Fruit fly (Drosophila melanogaster) whole organism, embryonic: ENCODE data around the gene CG18081.

ENCODE experiments used
- Aef1 ChIP-seq: fragments of 200-800 bp; sonication (Bioruptor generic); IDR thresholded peaks from 3 replicates; pipeline ENCODE4 v1.3.6; 2022; ENCODE audit warnings: missing biosample characterization, missing genetic modification characterization
- CG12155 ChIP-seq: fragments of 200-800 bp; sonication (Bioruptor generic); optimal IDR thresholded peaks from 3 replicates; lab custom pipeline; 2016; ENCODE audit warnings: missing biosample characterization, missing genetic modification characterization
- CG12659 ChIP-seq: fragments of 200-800 bp; sonication (Bioruptor generic); optimal IDR thresholded peaks from 3 replicates; lab custom pipeline; 2017; ENCODE audit warnings: mild to moderate bottlenecking, missing biosample characterization, missing genetic modification reagents, missing genetic modification characterization
- CG13624 ChIP-seq: fragments of 200-800 bp; sonication (Bioruptor generic); optimal IDR thresholded peaks from 2 replicates; lab custom pipeline; 2016; ENCODE audit warnings: missing biosample characterization, missing genetic modification characterization
- CG13894 ChIP-seq: fragments of 200-800 bp; sonication (Bioruptor generic); optimal IDR thresholded peaks from 3 replicates; lab custom pipeline; 2018; ENCODE audit warnings: missing biosample characterization, mild to moderate bottlenecking, missing genetic modification characterization, moderate library complexity
- CG14667 ChIP-seq: fragments of 200-800 bp; sonication (Bioruptor generic); IDR thresholded peaks from 2 replicates; pipeline ENCODE4 v1.3.6; 2022; ENCODE audit warnings: missing biosample characterization, missing genetic modification characterization
- CG16815 ChIP-seq: fragments of 200-800 bp; sonication (Bioruptor generic); optimal IDR thresholded peaks from 3 replicates; lab custom pipeline; 2017; ENCODE audit warnings: missing biosample characterization, mild to moderate bottlenecking, missing genetic modification characterization
- CG17359 ChIP-seq: fragments of 200-800 bp; sonication (Bioruptor generic); optimal IDR thresholded peaks from 3 replicates; lab custom pipeline; 2018; ENCODE audit warnings: missing biosample characterization, mild to moderate bottlenecking, missing genetic modification characterization, moderate library complexity
- CG2875 ChIP-seq: fragments of 200-800 bp; sonication (Bioruptor generic); optimal IDR thresholded peaks from 2 replicates; lab custom pipeline; 2017; ENCODE audit warnings: missing biosample characterization, mild to moderate bottlenecking, missing genetic modification characterization, missing genetic modification reagents
- CG33213 ChIP-seq: fragments of 200-800 bp; sonication (Bioruptor generic); optimal IDR thresholded peaks from 3 replicates; lab custom pipeline; 2016; ENCODE audit warnings: missing biosample characterization, missing genetic modification characterization
- CG34376 ChIP-seq: fragments of 200-800 bp; sonication (Bioruptor generic); optimal IDR thresholded peaks from 2 replicates; lab custom pipeline; 2018; ENCODE audit warnings: missing biosample characterization, mild to moderate bottlenecking, missing genetic modification characterization
- CG4707 ChIP-seq: fragments of 200-800 bp; sonication (Bioruptor generic); optimal IDR thresholded peaks from 2 replicates; lab custom pipeline; 2018; ENCODE audit warnings: missing biosample characterization, mild to moderate bottlenecking, missing genetic modification characterization, moderate library complexity
- CG5180 ChIP-seq: fragments of 200-800 bp; sonication (Bioruptor generic); optimal IDR thresholded peaks from 3 replicates; lab custom pipeline; 2017; ENCODE audit warnings: missing biosample characterization, missing genetic modification characterization, mild to moderate bottlenecking, moderate library complexity, missing genetic modification reagents
- CG5245 ChIP-seq: fragments of 200-800 bp; sonication (Bioruptor generic); optimal IDR thresholded peaks from 3 replicates; lab custom pipeline; 2016; ENCODE audit warnings: missing biosample characterization, missing genetic modification characterization
- CG6765 ChIP-seq: fragments of 200-800 bp; sonication (Bioruptor generic); optimal IDR thresholded peaks from 3 replicates; lab custom pipeline; 2017; ENCODE audit warnings: missing biosample characterization, mild to moderate bottlenecking, missing genetic modification characterization
- CG7372 ChIP-seq: fragments of 200-800 bp; sonication (Bioruptor generic); IDR thresholded peaks from 2 replicates; pipeline ENCODE4 v1.3.6; 2022; ENCODE audit warnings: missing biosample characterization, missing genetic modification characterization
- CG8290 ChIP-seq, 3 experiments: fragments of 200-800 bp; sonication (Bioruptor generic); optimal IDR thresholded peaks; 2 replicates each; lab custom pipeline; 2016 to 2019; ENCODE audit warnings: missing biosample characterization in 3 of 3, missing genetic modification characterization in 3 of 3, mild to moderate bottlenecking in 2 of 3, moderate library complexity in 1 of 3
- CoRest ChIP-seq: fragments of 200-800 bp; sonication (Bioruptor generic); optimal IDR thresholded peaks from 3 replicates; lab custom pipeline; 2018; ENCODE audit warnings: missing biosample characterization, mild to moderate bottlenecking, missing genetic modification characterization, moderate library complexity
- Deaf1 ChIP-seq: fragments of 200-800 bp; optimal IDR thresholded peaks from 3 replicates; lab custom pipeline; 2019; ENCODE audit warnings: missing biosample characterization, mild to moderate bottlenecking, missing genetic modification characterization, moderate library complexity
- Dip3 ChIP-seq: fragments of 200-800 bp; sonication (Bioruptor generic); optimal IDR thresholded peaks from 3 replicates; lab custom pipeline; 2016; ENCODE audit warnings: missing biosample characterization, missing genetic modification characterization
- HLH4C ChIP-seq: fragments of 200-800 bp; sonication (Bioruptor generic); IDR thresholded peaks from 3 replicates; pipeline ENCODE4 v1.3.6; 2022; ENCODE audit warnings: missing biosample characterization, missing genetic modification characterization; ENCODE audit not compliant: partially characterized antibody
- Hmx ChIP-seq: fragments of 200-800 bp; sonication (Bioruptor generic); optimal IDR thresholded peaks from 2 replicates; lab custom pipeline; 2016; ENCODE audit warnings: missing biosample characterization, missing genetic modification characterization
- Hsf ChIP-seq: fragments of 200-800 bp; sonication (Bioruptor generic); optimal IDR thresholded peaks from 3 replicates; lab custom pipeline; 2016; ENCODE audit warnings: missing biosample characterization, missing genetic modification characterization
- Nf-YA ChIP-seq: fragments of 200-800 bp; sonication (Bioruptor generic); IDR thresholded peaks from 2 replicates; pipeline ENCODE4 v1.3.6; 2022; ENCODE audit warnings: missing biosample characterization, missing genetic modification characterization
- Nf-YB ChIP-seq: fragments of 200-800 bp; sonication (Bioruptor generic); optimal IDR thresholded peaks from 3 replicates; lab custom pipeline; 2019; ENCODE audit warnings: missing biosample characterization, mild to moderate bottlenecking, missing genetic modification characterization, moderate library complexity
- Stat92E ChIP-seq, 3 experiments: fragments of >200 bp in 2 of 3; fragments of 200-800 bp in 1 of 3; sonication (Bioruptor generic) in 1 of 3; optimal IDR thresholded peaks; 2 replicates each; lab custom pipeline; 2017 to 2019; ENCODE audit warnings: missing biosample characterization in 3 of 3, missing genetic modification characterization in 3 of 3, mild to moderate bottlenecking in 1 of 3, moderate library complexity in 1 of 3
- Tbp ChIP-seq: fragments of >200 bp; optimal IDR thresholded peaks from 2 replicates; lab custom pipeline; 2018; ENCODE audit warnings: missing biosample characterization, missing genetic modification characterization
- Usf ChIP-seq: fragments of 200-800 bp; sonication (Bioruptor generic); optimal IDR thresholded peaks from 2 replicates; lab custom pipeline; 2017; ENCODE audit warnings: missing genotype, missing biosample characterization, missing genetic modification characterization
- ab ChIP-seq: fragments of 200-800 bp; sonication (Bioruptor generic); optimal IDR thresholded peaks from 2 replicates; lab custom pipeline; 2016; ENCODE audit warnings: missing biosample characterization, missing genetic modification characterization
- ato ChIP-seq: fragments of 200-800 bp; sonication (Bioruptor generic); IDR thresholded peaks from 2 replicates; pipeline ENCODE4 v1.3.6; 2022; ENCODE audit warnings: missing biosample characterization, missing genetic modification characterization; ENCODE audit not compliant: partially characterized antibody
- br ChIP-seq: fragments of >200 bp; optimal IDR thresholded peaks from 2 replicates; lab custom pipeline; 2017
- cas ChIP-seq: fragments of 200-800 bp; sonication (Bioruptor generic); IDR thresholded peaks from 2 replicates; pipeline ENCODE4 v1.3.6; 2022; ENCODE audit warnings: missing biosample characterization, missing genetic modification characterization
- crol ChIP-seq: fragments of 200-800 bp; sonication (Bioruptor generic); IDR thresholded peaks from 2 replicates; pipeline ENCODE4 v1.3.6; 2022; ENCODE audit warnings: missing biosample characterization, missing genetic modification characterization
- ewg ChIP-seq: fragments of 200-800 bp; sonication (Bioruptor generic); optimal IDR thresholded peaks from 3 replicates; lab custom pipeline; 2017; ENCODE audit warnings: mild to moderate bottlenecking, missing biosample characterization, missing genetic modification reagents, missing genetic modification characterization
- ftz-f1 ChIP-seq: fragments of 200-800 bp; sonication (Bioruptor generic); optimal IDR thresholded peaks from 2 replicates; lab custom pipeline; 2016; ENCODE audit warnings: missing biosample characterization, missing genetic modification characterization
- gt ChIP-seq: fragments of 200-800 bp; sonication (Bioruptor generic); IDR thresholded peaks from 2 replicates; pipeline ENCODE4 v1.3.6; 2022; ENCODE audit warnings: missing biosample characterization, missing genetic modification characterization
- ken ChIP-seq: fragments of 200-800 bp; sonication (Bioruptor generic); IDR thresholded peaks from 3 replicates; pipeline ENCODE4 v1.3.6; 2022; ENCODE audit warnings: missing biosample characterization, missing genetic modification characterization
- kni ChIP-seq: fragments of 200-800 bp; sonication (Bioruptor generic); optimal IDR thresholded peaks from 3 replicates; lab custom pipeline; 2017; ENCODE audit warnings: mild to moderate bottlenecking, missing biosample characterization, missing genetic modification reagents, missing genetic modification characterization
- lbe ChIP-seq: fragments of 200-800 bp; sonication (Bioruptor generic); optimal IDR thresholded peaks from 2 replicates; lab custom pipeline; 2016; ENCODE audit warnings: missing biosample characterization, mild to moderate bottlenecking, missing genetic modification characterization
- luna ChIP-seq: fragments of 200-800 bp; sonication (Bioruptor generic); optimal IDR thresholded peaks from 2 replicates; lab custom pipeline; 2016; ENCODE audit warnings: missing biosample characterization, missing genetic modification characterization
- pb ChIP-seq: fragments of 200-800 bp; sonication (Bioruptor generic); optimal IDR thresholded peaks from 3 replicates; lab custom pipeline; 2016; ENCODE audit warnings: missing biosample characterization, missing genetic modification characterization
- pfk ChIP-seq: fragments of 200-800 bp; sonication (Bioruptor generic); optimal IDR thresholded peaks from 2 replicates; lab custom pipeline; 2018; ENCODE audit warnings: missing biosample characterization, mild to moderate bottlenecking, missing genetic modification characterization, moderate library complexity
- pita ChIP-seq: fragments of 200-800 bp; sonication (Bioruptor generic); optimal IDR thresholded peaks from 2 replicates; lab custom pipeline; 2017; ENCODE audit warnings: missing biosample characterization, mild to moderate bottlenecking, missing genetic modification characterization
- repo ChIP-seq: fragments of 200-800 bp; sonication (Bioruptor generic); optimal IDR thresholded peaks from 2 replicates; lab custom pipeline; 2016; ENCODE audit warnings: missing biosample characterization, missing genetic modification characterization
- salm ChIP-seq: fragments of 200-800 bp; sonication (Bioruptor generic); optimal IDR thresholded peaks from 2 replicates; lab custom pipeline; 2018; ENCODE audit warnings: missing biosample characterization, mild to moderate bottlenecking, missing genetic modification characterization
- sim ChIP-seq: fragments of 200-800 bp; sonication (Bioruptor generic); IDR thresholded peaks from 2 replicates; pipeline ENCODE4 v1.3.6; 2022; ENCODE audit warnings: missing biosample characterization, missing genetic modification characterization
- sna ChIP-seq: fragments of 200-800 bp; sonication (Bioruptor generic); IDR thresholded peaks from 2 replicates; pipeline ENCODE4 v1.3.6; 2022; ENCODE audit warnings: missing biosample characterization, missing genetic modification characterization; ENCODE audit not compliant: partially characterized antibody
- tio ChIP-seq: fragments of 200-800 bp; sonication (Bioruptor generic); optimal IDR thresholded peaks from 2 replicates; lab custom pipeline; 2017; ENCODE audit warnings: missing biosample characterization, missing genetic modification characterization, inconsistent platforms
- tll ChIP-seq, 2 experiments: fragments of 200-800 bp in 1 of 2; fragments of >200 bp in 1 of 2; sonication (Bioruptor generic) in 1 of 2; optimal IDR thresholded peaks; 2 replicates each; lab custom pipeline; 2017 to 2019; ENCODE audit warnings: missing biosample characterization in 2 of 2, missing genetic modification characterization in 2 of 2, mild to moderate bottlenecking in 1 of 2, moderate library complexity in 1 of 2
- toy ChIP-seq: fragments of 200-800 bp; sonication (Bioruptor generic); IDR thresholded peaks from 2 replicates; pipeline ENCODE4 v1.3.6; 2022; ENCODE audit warnings: missing biosample characterization, missing genetic modification characterization
- trem ChIP-seq: fragments of 200-800 bp; optimal IDR thresholded peaks from 3 replicates; lab custom pipeline; 2019; ENCODE audit warnings: missing biosample characterization, mild to moderate bottlenecking, missing genetic modification characterization, moderate library complexity

The CG18081 gene

dm6 chr3L:15787406-15787805, 47.8 kb downstream of the CG18081 start (continued):
- peak; percentile 26 for TF ChIP-seq CG5245 (GFP tag; lab: Kevin White, UChicago)
- peak; percentile 26; the same call in 1 of the 2 replicates for TF ChIP-seq CG14667
- no peak for TF ChIP-seq sim (GFP tag; lab: Robert Waterston, UW)
- TF ChIP-seq CG2875 (GFP tag; lab: Kevin White, UChicago) = no peak
- no peak for TF ChIP-seq HLH4C
- no peak for TF ChIP-seq cas (GFP tag; lab: Robert Waterston, UW)
- TF ChIP-seq ftz-f1 (GFP tag; lab: Kevin White, UChicago) = no peak
- no peak for TF ChIP-seq Tbp (GFP tag; lab: Kevin White, UChicago)
- no peak for TF ChIP-seq CG12659 (GFP tag; lab: Kevin White, UChicago)
- no peak for TF ChIP-seq Nf-YA (GFP tag; lab: Robert Waterston, UW)
- TF ChIP-seq CG7372 (GFP tag; lab: Robert Waterston, UW) = no peak
- TF ChIP-seq pita = no peak
- TF ChIP-seq CoRest (tag; lab: Kevin White, UChicago) = peak; percentile 68
- TF ChIP-seq CG6765 = no peak
- TF ChIP-seq Nf-YB = peak; percentile 38
- TF ChIP-seq gt (GFP tag; lab: Robert Waterston, UW) = no peak
- TF ChIP-seq Aef1 = no peak
- TF ChIP-seq CG12155 (GFP tag; lab: Kevin White, UChicago) = no peak
- no peak for TF ChIP-seq kni
- TF ChIP-seq repo (GFP tag; lab: Kevin White, UChicago) = no peak
- TF ChIP-seq CG5180 (GFP tag; lab: Kevin White, UChicago) = no peak
- no peak for TF ChIP-seq Stat92E (GFP tag; optimal IDR thresholded peaks at IDR 0.05; lab: Kevin White, UChicago)
- no peak for TF ChIP-seq crol (GFP tag; lab: Robert Waterston, UW)
- TF ChIP-seq salm = peak; percentile 14
- peak; percentile 59 for TF ChIP-seq CG17359 (tag; lab: Kevin White, UChicago)
- TF ChIP-seq trem (tag; lab: Kevin White, UChicago) = peak; percentile 67
- TF ChIP-seq pb (GFP tag; lab: Kevin White, UChicago) = no peak
- TF ChIP-seq br (lab: Kevin White, UChicago) = no peak
- TF ChIP-seq ken (GFP tag; lab: Robert Waterston, UW) = no peak
- TF ChIP-seq ato (GFP tag; lab: Robert Waterston, UW) = no peak
- TF ChIP-seq CG33213 = no peak
- no peak for TF ChIP-seq Hsf (GFP tag; lab: Kevin White, UChicago)
- TF ChIP-seq sna (GFP tag; lab: Robert Waterston, UW) = no peak
- TF ChIP-seq Dip3 (GFP tag; lab: Kevin White, UChicago) = no peak
- no peak for TF ChIP-seq CG8290 (GFP tag; optimal IDR thresholded peaks at IDR 0.05; lab: Kevin White, UChicago)
- no peak for TF ChIP-seq CG8290 (tag; optimal IDR thresholded peaks at IDR 0.05; lab: Kevin White, UChicago)
- TF ChIP-seq toy (GFP tag; lab: Robert Waterston, UW) = no peak
- no peak for TF ChIP-seq Hmx (GFP tag; lab: Kevin White, UChicago)
- no peak for TF ChIP-seq Usf (GFP tag; lab: Kevin White, UChicago)
- TF ChIP-seq ab (GFP tag; lab: Kevin White, UChicago) = no peak
- TF ChIP-seq CG13894 (tag; lab: Kevin White, UChicago) = no peak
- TF ChIP-seq Deaf1 = peak; percentile 33
- no peak for TF ChIP-seq lbe (GFP tag; lab: Kevin White, UChicago)
- TF ChIP-seq luna = no peak
- TF ChIP-seq CG16815 (GFP tag; lab: Kevin White, UChicago) = peak; percentile 31
- TF ChIP-seq CG13624 (GFP tag; lab: Kevin White, UChicago) = no peak
- TF ChIP-seq tio (GFP tag; lab: Kevin White, UChicago) = peak; percentile 25
- TF ChIP-seq ewg (GFP tag; lab: Kevin White, UChicago) = no peak
- no peak for TF ChIP-seq pfk (GFP tag; lab: Kevin White, UChicago)
- TF ChIP-seq tll (GFP tag; optimal IDR thresholded peaks at IDR 0.05; lab: Kevin White, UChicago) = peak in 1 of 2 experiments; percentile 41
- no peak for TF ChIP-seq CG4707 (GFP tag; lab: Kevin White, UChicago)
- TF ChIP-seq CG34376 (GFP tag; lab: Kevin White, UChicago) = no peak
